Worm (Caenorhabditis elegans) whole organism, L1 larva: ENCODE results near the gene F10C2.5.

Source experiments
- C04F5.9 ChIP-seq: sonication (generic microtip); optimal IDR thresholded peaks from 2 replicates; lab custom pipeline; 2016; ENCODE audit warnings: missing genetic modification characterization, missing compliant biosample characterization
- C16A3.4 ChIP-seq: fragments of 150-350 bp; optimal IDR thresholded peaks from 2 replicates; lab custom pipeline; 2014; ENCODE audit warnings: missing biosample characterization, missing genetic modification characterization
- C34B4.2 ChIP-seq: sonication (generic microtip); optimal IDR thresholded peaks from 2 replicates; lab custom pipeline; 2017; ENCODE audit warnings: mild to moderate bottlenecking, missing genetic modification characterization, missing compliant biosample characterization
- aha-1 ChIP-seq: fragments of 150-350 bp; optimal IDR thresholded peaks from 2 replicates; lab custom pipeline; 2014; ENCODE audit warnings: missing biosample characterization, missing genetic modification characterization
- blmp-1 ChIP-seq: fragments of 150-350 bp; optimal IDR thresholded peaks from 2 replicates; lab custom pipeline; 2014; ENCODE audit warnings: missing biosample characterization, missing genetic modification characterization
- ceh-63 ChIP-seq: fragments of 200-800 bp; sonication (Bioruptor generic); optimal IDR thresholded peaks from 2 replicates; lab custom pipeline; 2018; ENCODE audit warnings: mild to moderate bottlenecking, missing genetic modification characterization, missing compliant biosample characterization
- dsc-1 ChIP-seq: sonication (generic microtip); optimal IDR thresholded peaks from 2 replicates; lab custom pipeline; 2016; ENCODE audit warnings: mild to moderate bottlenecking, missing genetic modification characterization, missing compliant biosample characterization
- efl-1 ChIP-seq, 4 experiments: fragments of 150-350 bp; optimal IDR thresholded peaks in 3 of 4; peaks in 1 of 4; 1 replicate in 1 of 4; 2 replicates in 3 of 4; lab custom pipeline; 2014; ENCODE audit warnings: missing biosample characterization in 2 of 4, missing genetic modification characterization in 2 of 4, missing genetic modification reagents in 2 of 4
- efl-3 ChIP-seq: fragments of 200-800 bp; sonication (Bioruptor generic); optimal IDR thresholded peaks from 2 replicates; lab custom pipeline; 2018; ENCODE audit warnings: mild to moderate bottlenecking, missing genetic modification characterization, missing compliant biosample characterization
- egl-13 ChIP-seq: sonication (generic microtip); optimal IDR thresholded peaks from 2 replicates; lab custom pipeline; 2016; ENCODE audit warnings: missing genotype, missing genetic modification reagents, missing genetic modification characterization, missing compliant biosample characterization
- egl-27 ChIP-seq, 2 experiments: fragments of 150-350 bp in 1 of 2; sonication (generic microtip); optimal IDR thresholded peaks; 3 replicates each; lab custom pipeline; 2017 to 2018; ENCODE audit warnings: missing biosample characterization in 2 of 2, missing genetic modification characterization in 2 of 2, missing genetic modification reagents in 2 of 2
- elt-3 ChIP-seq, 6 experiments: fragments of 150-350 bp in 1 of 6; sonication (generic microtip); optimal IDR thresholded peaks; 2 replicates each; lab custom pipeline; 2017 to 2018; ENCODE audit warnings: missing biosample characterization in 6 of 6, missing genetic modification characterization in 6 of 6, inconsistent platforms in 1 of 6
- fkh-8 ChIP-seq: sonication (generic microtip); optimal IDR thresholded peaks from 2 replicates; lab custom pipeline; 2016; ENCODE audit warnings: mild to moderate bottlenecking, missing genetic modification characterization, missing compliant biosample characterization
- fos-1 ChIP-seq: fragments of 150-350 bp; optimal IDR thresholded peaks from 2 replicates; lab custom pipeline; 2014; ENCODE audit warnings: missing biosample characterization, missing genetic modification characterization
- hlh-17 ChIP-seq: fragments of 200-800 bp; sonication (Bioruptor generic); optimal IDR thresholded peaks from 2 replicates; lab custom pipeline; 2018; ENCODE audit warnings: missing genetic modification characterization, mild to moderate bottlenecking, missing compliant biosample characterization, moderate library complexity, borderline replicate concordance
- irx-1 ChIP-seq: sonication (generic microtip); optimal IDR thresholded peaks from 2 replicates; lab custom pipeline; 2016; ENCODE audit warnings: missing genetic modification characterization, missing compliant biosample characterization
- jun-1 ChIP-seq: fragments of 150-350 bp; optimal IDR thresholded peaks from 2 replicates; lab custom pipeline; 2014; ENCODE audit warnings: missing biosample characterization, missing genetic modification reagents, missing genetic modification characterization
- lin-14 ChIP-seq: fragments of 200-800 bp; sonication (Bioruptor generic); optimal IDR thresholded peaks from 2 replicates; lab custom pipeline; 2018; ENCODE audit warnings: mild to moderate bottlenecking, missing genetic modification characterization, moderate library complexity, missing compliant biosample characterization
- lin-15B ChIP-seq: fragments of 150-350 bp; sonication (generic microtip); optimal IDR thresholded peaks from 3 replicates; lab custom pipeline; 2014; ENCODE audit warnings: missing biosample characterization, missing genetic modification characterization
- lin-35 ChIP-seq, 2 experiments: fragments of 150-350 bp; optimal IDR thresholded peaks; 2 replicates each; lab custom pipeline; 2014; ENCODE audit warnings: missing biosample characterization in 2 of 2, missing genetic modification characterization in 2 of 2, missing genetic modification reagents in 2 of 2
- lsy-2 ChIP-seq, 2 experiments: fragments of 150-350 bp; optimal IDR thresholded peaks; 2 replicates each; lab custom pipeline; 2014; ENCODE audit warnings: missing biosample characterization in 2 of 2, missing genetic modification characterization in 2 of 2
- mef-2 ChIP-seq: fragments of 150-350 bp; optimal IDR thresholded peaks from 2 replicates; lab custom pipeline; 2014; ENCODE audit warnings: missing biosample characterization, missing genetic modification characterization
- mep-1 ChIP-seq: fragments of 150-350 bp; optimal IDR thresholded peaks from 2 replicates; lab custom pipeline; 2014; ENCODE audit warnings: missing biosample characterization, missing genetic modification characterization
- nhr-11 ChIP-seq: fragments of 150-350 bp; optimal IDR thresholded peaks from 2 replicates; lab custom pipeline; 2014; ENCODE audit warnings: missing biosample characterization, missing genetic modification characterization
- nhr-20 ChIP-seq: sonication (generic microtip); optimal IDR thresholded peaks from 2 replicates; lab custom pipeline; 2016; ENCODE audit warnings: mild to moderate bottlenecking, missing genetic modification characterization, missing compliant biosample characterization
- nhr-28 ChIP-seq: fragments of 150-350 bp; optimal IDR thresholded peaks from 2 replicates; lab custom pipeline; 2014; ENCODE audit warnings: missing biosample characterization, missing genetic modification characterization
- nhr-47 ChIP-seq: sonication (generic microtip); optimal IDR thresholded peaks from 2 replicates; lab custom pipeline; 2016; ENCODE audit warnings: mild to moderate bottlenecking, missing genetic modification characterization, moderate library complexity, missing compliant biosample characterization
- nhr-71 ChIP-seq: sonication (generic microtip); optimal IDR thresholded peaks from 2 replicates; lab custom pipeline; 2016; ENCODE audit warnings: mild to moderate bottlenecking, missing genetic modification characterization, moderate library complexity, missing compliant biosample characterization
- nhr-84 ChIP-seq: sonication (generic microtip); optimal IDR thresholded peaks from 2 replicates; lab custom pipeline; 2017; ENCODE audit warnings: missing biosample characterization, missing genetic modification characterization
- pag-3 ChIP-seq: sonication (generic microtip); optimal IDR thresholded peaks from 2 replicates; lab custom pipeline; 2017; ENCODE audit warnings: missing genetic modification characterization, mild to moderate bottlenecking, missing compliant biosample characterization, antibody characterized with exemption, borderline replicate concordance; ENCODE audit not compliant: insufficient read depth
- pqm-1 ChIP-seq: sonication (generic microtip); optimal IDR thresholded peaks from 3 replicates; lab custom pipeline; 2017; ENCODE audit warnings: missing biosample characterization, missing genetic modification characterization
- rnt-1 ChIP-seq: sonication (generic microtip); optimal IDR thresholded peaks from 2 replicates; lab custom pipeline; 2016; ENCODE audit warnings: mild to moderate bottlenecking, missing genetic modification characterization, moderate library complexity, missing compliant biosample characterization
- skn-1 ChIP-seq: fragments of 150-350 bp; optimal IDR thresholded peaks from 2 replicates; lab custom pipeline; 2014; ENCODE audit warnings: missing biosample characterization, missing genetic modification characterization
- snu-23 ChIP-seq: sonication (generic microtip); optimal IDR thresholded peaks from 2 replicates; lab custom pipeline; 2016; ENCODE audit warnings: missing genetic modification characterization, missing compliant biosample characterization
- sptf-1 ChIP-seq: fragments of 150-350 bp; optimal IDR thresholded peaks from 2 replicates; lab custom pipeline; 2014; ENCODE audit warnings: missing biosample characterization, missing genetic modification characterization
- swsn-7 ChIP-seq: sonication (generic microtip); optimal IDR thresholded peaks from 2 replicates; lab custom pipeline; 2016; ENCODE audit warnings: missing genetic modification characterization, missing compliant biosample characterization
- tbx-2 ChIP-seq: sonication (generic microtip); optimal IDR thresholded peaks from 2 replicates; lab custom pipeline; 2016; ENCODE audit warnings: missing genetic modification characterization, missing compliant biosample characterization
- unc-130 ChIP-seq: fragments of 150-350 bp; optimal IDR thresholded peaks from 2 replicates; lab custom pipeline; 2017; ENCODE audit warnings: missing biosample characterization, missing genetic modification characterization, inconsistent platforms
- unc-30 ChIP-seq: sonication (generic microtip); optimal IDR thresholded peaks from 2 replicates; lab custom pipeline; 2017; ENCODE audit warnings: missing biosample characterization, missing genetic modification characterization
- unc-86 ChIP-seq: sonication (generic microtip); optimal IDR thresholded peaks from 2 replicates; lab custom pipeline; 2016; ENCODE audit warnings: missing genetic modification characterization, missing compliant biosample characterization
- zip-4 ChIP-seq: fragments of 200-800 bp; sonication (Bioruptor generic); optimal IDR thresholded peaks from 2 replicates; lab custom pipeline; 2018; ENCODE audit warnings: mild to moderate bottlenecking, missing genetic modification characterization, moderate library complexity, missing compliant biosample characterization
- ztf-4 ChIP-seq: fragments of 150-350 bp; optimal IDR thresholded peaks from 2 replicates; lab custom pipeline; 2014; ENCODE audit warnings: missing biosample characterization, missing genetic modification characterization

F10C2.5 gene

ce11 chrV:12026878-12027477 lies 18.3 kb upstream of the F10C2.5 start (continued):
- peak; percentile 47 for TF ChIP-seq swsn-7
- TF ChIP-seq egl-13 (tag; lab: Kevin White, UChicago), result peak; percentile 50
- TF ChIP-seq snu-23 (GFP tag; lab: Kevin White, UChicago), result peak; percentile 40
- peak; percentile 70 for TF ChIP-seq nhr-71 (tag; lab: Kevin White, UChicago)
- TF ChIP-seq nhr-47 (tag; lab: Kevin White, UChicago), result peak; percentile 46
- peak; percentile 52 for TF ChIP-seq tbx-2
- TF ChIP-seq ztf-4, result no peak
- TF ChIP-seq nhr-20 (tag; lab: Kevin White, UChicago), result peak; percentile 22
- peak in 1 of 2 experiments; percentile 40 for TF ChIP-seq lin-35 (GFP tag; optimal IDR thresholded peaks at IDR 0.05; lab: Kevin White, UChicago)
- peak; percentile 4 for TF ChIP-seq irx-1 (tag; lab: Kevin White, UChicago)
- TF ChIP-seq efl-3 (GFP tag; lab: Kevin White, UChicago), result no peak
- peak; percentile 87 for TF ChIP-seq fkh-8 (tag; lab: Kevin White, UChicago)
- TF ChIP-seq sptf-1 (tag; lab: Kevin White, UChicago), result no peak
- TF ChIP-seq, all 84 proteins: peak for 25

ce11 chrV:12028151-12028550 lies 17.1 kb upstream of the F10C2.5 start:
- TF ChIP-seq dsc-1 (tag; lab: Kevin White, UChicago), result peak; percentile 73
- no peak for TF ChIP-seq C04F5.9 (tag; lab: Kevin White, UChicago)
- TF ChIP-seq fkh-8 (tag; lab: Kevin White, UChicago), result peak; percentile 61
- TF ChIP-seq efl-1 (optimal IDR thresholded peaks at IDR 0.05; lab: Kevin White, UChicago), result no peak
- peak in 1 of 2 experiments; percentile 16 for TF ChIP-seq efl-1 (GFP tag; optimal IDR thresholded peaks at IDR 0.05 in 1 of 2; lab: Kevin White, UChicago)
- TF ChIP-seq lin-14, result peak; percentile 16
- TF ChIP-seq unc-30, result no peak

ce11 chrV:12032060-12032459 lies 13.2 kb upstream of the F10C2.5 start, which contains the start of gene pkc-1:
Gene pkc-1, minus strand, starts transcription at chrV:12032160.
- TF ChIP-seq mef-2 (tag; lab: Kevin White, UChicago) (no peak), zip-4 (GFP tag; lab: Kevin White, UChicago) (no peak), skn-1 (tag; lab: Kevin White, UChicago) (no peak), blmp-1 (tag; lab: Kevin White, UChicago) (no peak), nhr-47 (tag; lab: Kevin White, UChicago) (no peak), nhr-28 (no peak), lsy-2 (tag; optimal IDR thresholded peaks at IDR 0.05; lab: Kevin White, UChicago) (no peak), nhr-11 (tag; lab: Kevin White, UChicago) (no peak), aha-1 (no peak), nhr-20 (tag; lab: Kevin White, UChicago) (no peak), efl-1 (optimal IDR thresholded peaks at IDR 0.05; lab: Kevin White, UChicago) (no peak), efl-1 (GFP tag; optimal IDR thresholded peaks at IDR 0.05 in 1 of 2; lab: Kevin White, UChicago) (no peak), unc-30 (no peak), nhr-84 (tag; lab: Kevin White, UChicago) (no peak), mep-1 (no peak), jun-1 (no peak), fos-1 (tag; lab: Kevin White, UChicago) (no peak), snu-23 (GFP tag; lab: Kevin White, UChicago) (no peak), unc-86 (tag; lab: Kevin White, UChicago) (no peak)

- TF ChIP-seq rnt-1, result no peak
- TF ChIP-seq ceh-63, result no peak
- no peak for TF ChIP-seq lin-15B (tag; lab: Kevin White, UChicago)
- TF ChIP-seq C16A3.4, result no peak
- TF ChIP-seq hlh-17 (GFP tag; lab: Kevin White, UChicago), result no peak
- no peak for TF ChIP-seq ztf-4
- TF ChIP-seq pag-3, result no peak
- no peak for TF ChIP-seq nhr-20 (tag; lab: Kevin White, UChicago)
- TF ChIP-seq unc-130 (tag; lab: Kevin White, UChicago), result no peak
- TF ChIP-seq blmp-1 (tag; lab: Kevin White, UChicago), result no peak
- TF ChIP-seq dsc-1 (tag; lab: Kevin White, UChicago), result no peak
- TF ChIP-seq C34B4.2 (tag; lab: Kevin White, UChicago), result no peak
- TF ChIP-seq pqm-1 (tag; lab: Kevin White, UChicago), result no peak
- TF ChIP-seq elt-3 (tag; optimal IDR thresholded peaks at IDR 0.05; lab: Kevin White, UChicago), result no peak
- no peak for TF ChIP-seq egl-27 (tag; optimal IDR thresholded peaks at IDR 0.05; lab: Kevin White, UChicago)
- TF ChIP-seq, all 84 proteins: peak for 0
Observed at ce11 chrV:12033841-12034240, 11.4 kb upstream of the F10C2.5 start.
